Worm (Caenorhabditis elegans) whole organism, L3 larva: Measurements from ENCODE around the gene rike-1.

Experiments
- R02D3.7 ChIP-seq: fragments of 150-350 bp; optimal IDR thresholded peaks from 2 replicates; lab custom pipeline; 2014; ENCODE audit warnings: missing biosample characterization, missing genetic modification characterization
- aly-2 ChIP-seq: fragments of 150-350 bp; optimal IDR thresholded peaks from 2 replicates; lab custom pipeline; 2014; ENCODE audit warnings: missing biosample characterization, missing genetic modification characterization
- ama-1 ChIP-seq: fragments of 150-350 bp; optimal IDR thresholded peaks from 2 replicates; lab custom pipeline; 2018
- ceh-28 ChIP-seq: fragments of 150-350 bp; optimal IDR thresholded peaks from 2 replicates; lab custom pipeline; 2014; ENCODE audit warnings: missing biosample characterization, missing genetic modification reagents, missing genetic modification characterization
- ceh-9 ChIP-seq: sonication (generic microtip); optimal IDR thresholded peaks from 2 replicates; lab custom pipeline; 2018; ENCODE audit warnings: missing biosample characterization, missing genetic modification characterization
- daf-12 ChIP-seq: fragments of 150-350 bp; optimal IDR thresholded peaks from 2 replicates; lab custom pipeline; 2014; ENCODE audit warnings: missing biosample characterization, missing genetic modification reagents, missing genetic modification characterization
- elt-1 ChIP-seq: fragments of 150-350 bp; optimal IDR thresholded peaks from 2 replicates; lab custom pipeline; 2014; ENCODE audit warnings: missing biosample characterization, missing genetic modification characterization
- elt-2 ChIP-seq: sonication (generic microtip); optimal IDR thresholded peaks from 2 replicates; lab custom pipeline; 2016; ENCODE audit warnings: missing genetic modification reagents, mild to moderate bottlenecking, missing genetic modification characterization, missing compliant biosample characterization
- elt-3 ChIP-seq, 3 experiments: fragments of 150-350 bp in 1 of 3; sonication (generic microtip) in 2 of 3; optimal IDR thresholded peaks; 2 replicates in 2 of 3; 4 replicates in 1 of 3; lab custom pipeline; 2014 to 2017; ENCODE audit warnings: missing biosample characterization in 3 of 3, missing genetic modification characterization in 3 of 3
- eor-1 ChIP-seq, 2 experiments: fragments of 150-350 bp; optimal IDR thresholded peaks; 2 replicates each; lab custom pipeline; 2014 to 2018; ENCODE audit warnings: missing biosample characterization in 2 of 2, missing genetic modification characterization in 2 of 2
- fkh-10 ChIP-seq: sonication (generic microtip); optimal IDR thresholded peaks from 2 replicates; lab custom pipeline; 2017; ENCODE audit warnings: missing biosample characterization, missing genetic modification reagents, missing genetic modification characterization
- fkh-2 ChIP-seq: fragments of 150-350 bp; optimal IDR thresholded peaks from 2 replicates; lab custom pipeline; 2014; ENCODE audit warnings: missing biosample characterization, missing genetic modification reagents, missing genetic modification characterization
- fos-1 ChIP-seq: fragments of 150-350 bp; optimal IDR thresholded peaks from 2 replicates; lab custom pipeline; 2014; ENCODE audit warnings: missing biosample characterization, missing genetic modification characterization
- hmg-11 ChIP-seq: sonication (generic microtip); optimal IDR thresholded peaks from 2 replicates; lab custom pipeline; 2016; ENCODE audit warnings: missing genetic modification characterization, missing compliant biosample characterization
- jun-1 ChIP-seq: fragments of 150-350 bp; optimal IDR thresholded peaks from 2 replicates; lab custom pipeline; 2014; ENCODE audit warnings: missing biosample characterization, missing genetic modification reagents, missing genetic modification characterization
- lin-39 ChIP-seq: fragments of 150-350 bp; optimal IDR thresholded peaks from 2 replicates; lab custom pipeline; 2018; ENCODE audit warnings: missing biosample characterization, missing genetic modification reagents, missing genetic modification characterization
- lsy-12 ChIP-seq: sonication (generic microtip); optimal IDR thresholded peaks from 2 replicates; lab custom pipeline; 2016; ENCODE audit warnings: mild to moderate bottlenecking, missing genetic modification characterization, missing compliant biosample characterization
- mml-1 ChIP-seq: fragments of 150-350 bp; sonication (generic microtip); optimal IDR thresholded peaks from 3 replicates; lab custom pipeline; 2014; ENCODE audit warnings: missing biosample characterization, missing genetic modification characterization
- nfya-1 ChIP-seq: sonication (generic microtip); optimal IDR thresholded peaks from 2 replicates; lab custom pipeline; 2017; ENCODE audit warnings: missing genetic modification characterization, mild to moderate bottlenecking, missing compliant biosample characterization, antibody characterized with exemption, moderate library complexity; ENCODE audit not compliant: insufficient read depth
- nhr-11 ChIP-seq: fragments of 150-350 bp; optimal IDR thresholded peaks from 2 replicates; lab custom pipeline; 2014; ENCODE audit warnings: missing biosample characterization, missing genetic modification characterization
- nhr-12 ChIP-seq: fragments of 150-350 bp; optimal IDR thresholded peaks from 2 replicates; lab custom pipeline; 2014; ENCODE audit warnings: missing biosample characterization, missing genetic modification characterization
- nhr-23 ChIP-seq: fragments of 150-350 bp; optimal IDR thresholded peaks from 2 replicates; lab custom pipeline; 2014; ENCODE audit warnings: missing biosample characterization, missing genetic modification reagents, missing genetic modification characterization
- nhr-237 ChIP-seq: fragments of 150-350 bp; optimal IDR thresholded peaks from 2 replicates; lab custom pipeline; 2014; ENCODE audit warnings: missing biosample characterization, missing genetic modification characterization
- nhr-25 ChIP-seq: sonication (generic microtip); optimal IDR thresholded peaks from 2 replicates; lab custom pipeline; 2017; ENCODE audit warnings: missing biosample characterization, missing genetic modification characterization
- pha-4 ChIP-seq: fragments of 150-350 bp; optimal IDR thresholded peaks from 2 replicates; lab custom pipeline; 2014; ENCODE audit warnings: missing biosample characterization, missing genetic modification reagents, missing genetic modification characterization
- pqm-1 ChIP-seq: fragments of 150-350 bp; optimal IDR thresholded peaks from 2 replicates; lab custom pipeline; 2017; ENCODE audit warnings: missing biosample characterization, missing genetic modification characterization, inconsistent platforms
- skn-1 ChIP-seq: fragments of 150-350 bp; optimal IDR thresholded peaks from 2 replicates; lab custom pipeline; 2014; ENCODE audit warnings: missing biosample characterization, missing genetic modification characterization
- unc-39 ChIP-seq: sonication (generic microtip); optimal IDR thresholded peaks from 4 replicates; lab custom pipeline; 2017; ENCODE audit warnings: missing biosample characterization, missing genetic modification characterization
- unc-62 ChIP-seq: fragments of 150-350 bp; sonication (generic microtip); optimal IDR thresholded peaks from 4 replicates; lab custom pipeline; 2014; ENCODE audit warnings: missing biosample characterization, missing genetic modification reagents, missing genetic modification characterization
- ztf-11 ChIP-seq: fragments of 150-350 bp; optimal IDR thresholded peaks from 2 replicates; lab custom pipeline; 2014; ENCODE audit warnings: missing biosample characterization, missing genetic modification characterization

rike-1 gene

DNA sequence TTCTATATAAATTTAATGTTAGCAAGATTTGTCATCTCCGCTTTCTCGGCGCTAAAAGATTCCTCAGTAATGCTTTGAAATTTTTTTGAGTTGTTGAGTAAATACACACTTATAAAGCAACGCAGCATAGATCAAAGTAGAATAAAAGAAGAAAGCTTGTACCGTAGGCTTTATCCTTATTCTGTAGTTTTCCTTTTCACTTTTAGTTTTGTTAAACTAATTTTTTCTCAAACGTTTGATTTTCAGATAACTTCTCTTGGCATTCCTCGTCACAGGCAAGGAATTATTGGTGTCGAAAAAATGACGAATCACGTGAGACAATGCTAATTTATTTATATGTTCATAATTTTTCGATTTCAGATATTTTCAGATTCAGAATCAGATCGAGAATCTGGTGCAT, 16.9 kb upstream of the rike-1 start, which contains the start of gene C53A5.11:
Gene C53A5.11, plus strand, starts transcription at position 301 of the 400 bp plus-strand sequence.
- TF ChIP-seq eor-1 (tag; optimal IDR thresholded peaks at IDR 0.05; lab: Kevin White, UChicago) (no peak), unc-62 (GFP tag; lab: Kevin White, UChicago) (no peak), fos-1 (no peak), hmg-11 (tag; lab: Kevin White, UChicago) (no peak), ama-1 (lab: Kevin White, UChicago) (no peak), elt-1 (tag; lab: Kevin White, UChicago) (no peak), ztf-11 (no peak), nhr-11 (tag; lab: Kevin White, UChicago) (no peak), nhr-25 (tag; lab: Kevin White, UChicago) (no peak), daf-12 (no peak), R02D3.7 (tag; lab: Kevin White, UChicago) (no peak), skn-1 (no peak), ceh-28 (tag; lab: Kevin White, UChicago) (no peak), mml-1 (tag; lab: Kevin White, UChicago) (no peak)

- TF ChIP-seq nhr-12 (tag; lab: Kevin White, UChicago) (no peak), unc-39 (tag; lab: Kevin White, UChicago) (no peak)
Observed at ce11 chrV:14559312-14559711, 13.6 kb upstream of the rike-1 start, which contains the start of gene srt-32. srt-32 (plus strand) TSS chrV:14559612.

DNA sequence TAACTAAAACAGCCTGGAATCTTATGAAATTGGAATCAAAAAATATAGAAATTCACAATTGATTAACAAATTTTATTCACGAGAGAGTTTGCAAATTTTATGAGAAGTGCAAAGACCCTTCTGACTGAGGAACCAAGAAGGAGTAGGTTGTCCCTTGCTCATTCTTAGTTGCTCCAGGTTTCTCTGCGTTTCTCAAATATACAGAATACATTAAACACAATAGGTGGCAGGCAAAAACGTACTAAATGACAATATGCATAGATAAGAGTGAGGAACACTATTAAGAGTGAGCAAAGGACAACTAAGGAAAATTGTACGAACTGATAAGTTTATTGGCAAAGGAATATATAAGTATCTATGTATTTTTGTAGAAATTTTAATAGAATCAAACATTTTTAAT, 13.1 kb upstream of the rike-1 start, which contains the start of gene C53A5.9:
Gene C53A5.9, minus strand, starts transcription at position 101 of the 400 bp plus-strand sequence.
- TF ChIP-seq daf-12 (no peak), elt-1 (tag; lab: Kevin White, UChicago) (no peak), lin-39 (tag; lab: Kevin White, UChicago) (no peak), fos-1 (no peak), fkh-2 (tag; lab: Kevin White, UChicago) (no peak), pqm-1 (tag; lab: Kevin White, UChicago) (no peak), aly-2 (tag; lab: Kevin White, UChicago) (no peak)

DNA sequence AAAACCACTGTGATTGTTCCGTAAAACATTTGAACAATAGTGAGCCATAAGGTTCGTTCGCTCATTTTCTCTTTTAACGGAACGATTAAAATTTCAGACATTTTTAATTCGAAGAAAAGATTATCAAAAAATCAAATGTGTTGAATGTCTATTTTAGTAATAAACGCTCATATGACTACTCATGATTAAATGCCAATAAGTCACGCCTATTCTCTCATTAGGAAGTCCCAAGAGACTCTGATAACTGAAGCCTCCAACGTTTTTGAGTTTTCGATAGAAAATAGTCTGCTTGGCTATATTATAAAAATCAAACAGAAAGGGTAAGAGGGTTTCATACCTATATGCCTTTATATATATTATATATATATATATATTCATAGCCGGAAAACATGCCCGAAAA, 10.5 kb upstream of the rike-1 start, which contains the start of gene srg-47:
Gene srg-47, minus strand, starts transcription at position 101 of the 400 bp plus-strand sequence.
- TF ChIP-seq unc-62 (GFP tag; lab: Kevin White, UChicago) (no peak), unc-39 (tag; lab: Kevin White, UChicago) (no peak), lsy-12 (tag; lab: Kevin White, UChicago) (no peak)
- TF ChIP-seq, all 47 proteins: peak for 0

DNA sequence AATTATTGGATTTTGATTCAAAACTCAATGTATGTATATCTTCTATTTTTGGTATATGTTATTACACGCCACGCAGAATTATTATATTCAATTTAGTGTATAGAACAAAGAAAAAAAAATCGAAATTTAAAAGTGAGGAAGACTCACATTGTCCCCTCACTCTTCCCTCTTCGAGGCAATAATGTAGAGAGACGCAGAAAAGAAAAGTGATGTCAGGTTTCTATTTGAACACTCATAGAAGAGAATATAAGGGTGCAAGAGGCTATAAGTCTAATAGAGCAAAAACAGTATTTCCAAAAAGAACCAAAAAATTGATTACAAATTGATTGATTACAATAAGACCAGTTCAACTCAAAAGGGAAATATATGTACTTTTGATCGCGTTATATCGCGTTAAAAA, 2.8 kb upstream of the rike-1 start:
- TF ChIP-seq nhr-25 (tag; lab: Kevin White, UChicago) (no peak), elt-2 (tag; lab: Kevin White, UChicago) (peak; percentile 7)
- TF ChIP-seq, all 47 proteins: peak for 1

ce11 chrV:14546569-14546968, 903 bp upstream of the rike-1 start, which contains the start of gene C53A5.13:
C53A5.13 (plus strand) TSS chrV:14546869.
- TF ChIP-seq ceh-28 (tag; lab: Kevin White, UChicago) = no peak
- no peak for TF ChIP-seq nhr-237
- TF ChIP-seq nhr-23 (tag; lab: Kevin White, UChicago) = no peak
- TF ChIP-seq fkh-10 (GFP tag; lab: Kevin White, UChicago) = no peak
- TF ChIP-seq R02D3.7 (tag; lab: Kevin White, UChicago) = no peak
- no peak for TF ChIP-seq ceh-9 (tag; lab: Kevin White, UChicago)
- no peak for TF ChIP-seq nhr-11 (tag; lab: Kevin White, UChicago)
- no peak for TF ChIP-seq lin-39 (tag; lab: Kevin White, UChicago)
- no peak for TF ChIP-seq pha-4 (tag; lab: Kevin White, UChicago)
- TF ChIP-seq nfya-1 (tag; lab: Kevin White, UChicago) = no peak
- TF ChIP-seq hmg-11 (tag; lab: Kevin White, UChicago) = no peak
- no peak for TF ChIP-seq nhr-12 (tag; lab: Kevin White, UChicago)
- TF ChIP-seq, all 47 proteins: peak for 0

DNA sequence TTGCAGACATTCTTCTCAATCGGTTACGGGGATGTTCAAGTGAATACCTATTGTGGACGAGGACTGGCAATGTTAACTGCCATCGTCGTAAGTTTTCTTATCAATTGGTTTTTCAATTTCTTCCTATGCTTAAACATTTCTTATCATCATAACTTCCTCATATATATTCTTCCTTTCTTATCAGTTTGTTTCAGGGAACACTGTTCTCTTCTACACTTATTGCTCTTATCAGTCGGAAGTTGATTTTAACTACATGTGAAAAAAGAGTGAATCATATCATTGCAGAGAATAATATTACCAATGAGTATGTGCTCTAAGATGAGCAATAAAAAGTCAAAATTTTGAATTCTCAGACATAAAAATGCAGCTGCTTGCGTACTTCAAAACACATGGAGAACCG, 3.5 kb downstream of the rike-1 start:
- TF ChIP-seq elt-3 (tag; optimal IDR thresholded peaks at IDR 0.05; lab: Kevin White, UChicago) = no peak
- peak; percentile 92 for TF ChIP-seq jun-1 (tag; lab: Kevin White, UChicago)
- peak; percentile 93 for TF ChIP-seq pqm-1 (tag; lab: Kevin White, UChicago)
- peak; percentile 96 for TF ChIP-seq elt-2 (tag; lab: Kevin White, UChicago)
- no peak for TF ChIP-seq daf-12
- peak; percentile 77 for TF ChIP-seq pha-4 (tag; lab: Kevin White, UChicago)
